Worm (Caenorhabditis elegans) whole organism, L4 larva: ENCODE data around the gene F47B8.18.

Source experiments
- nhr-237 ChIP-seq: sonication (generic microtip); optimal IDR thresholded peaks from 2 replicates; lab custom pipeline; 2017; ENCODE audit warnings: missing biosample characterization, missing genetic modification characterization
- pha-4 ChIP-seq, 2 experiments: fragments of 150-350 bp in 1 of 2; fragments of 200-800 bp in 1 of 2; sonication (Bioruptor generic) in 1 of 2; IDR thresholded peaks in 1 of 2; optimal IDR thresholded peaks in 1 of 2; 2 replicates each; pipeline versions ENCODE4 v1.3.6 to Lab custom; 2014 to 2022; ENCODE audit warnings: missing genetic modification characterization in 2 of 2, missing genetic modification reagents in 2 of 2, missing biosample characterization in 1 of 2, missing compliant biosample characterization in 1 of 2
- pqm-1 ChIP-seq: sonication (generic microtip); optimal IDR thresholded peaks from 2 replicates; lab custom pipeline; 2017; ENCODE audit warnings: missing biosample characterization, missing genetic modification characterization

ce11 chrV:14282222-14282709 is 43.0 kb downstream of the F47B8.18 start, which contains the start of the genes srt-74 and F40G12.9:
- TF ChIP-seq pqm-1 (no peak), nhr-237 (tag; lab: Kevin White, UChicago) (no peak), pha-4 (GFP tag; IDR thresholded peaks at IDR 0.05; lab: Robert Waterston, UW) (no peak), pha-4 (tag; optimal IDR thresholded peaks at IDR 0.05; lab: Kevin White, UChicago) (no peak)
